Worm (Caenorhabditis elegans) whole organism, mixed stage, embryonic: ENCODE data around the gene mpz-6.

Experiments used
- M03D4.4 ChIP-seq: sonication (generic microtip); optimal IDR thresholded peaks from 2 replicates; lab custom pipeline; 2017; ENCODE audit warnings: mild to moderate bottlenecking, missing genetic modification characterization, missing compliant biosample characterization
- bed-3 ChIP-seq: fragments of 200-800 bp; sonication (Bioruptor generic); optimal IDR thresholded peaks from 3 replicates; lab custom pipeline; 2018; ENCODE audit warnings: mild to moderate bottlenecking, missing genetic modification characterization, moderate library complexity, missing compliant biosample characterization
- blmp-1 ChIP-seq: fragments of 150-350 bp; optimal IDR thresholded peaks from 2 replicates; lab custom pipeline; 2014; ENCODE audit warnings: missing biosample characterization, missing genetic modification characterization
- ceh-39 ChIP-seq: fragments of 150-350 bp; optimal IDR thresholded peaks from 2 replicates; lab custom pipeline; 2014; ENCODE audit warnings: missing biosample characterization, missing genetic modification characterization
- ceh-43 ChIP-seq: fragments of 200-800 bp; sonication (Bioruptor generic); optimal IDR thresholded peaks from 2 replicates; lab custom pipeline; 2018; ENCODE audit warnings: mild to moderate bottlenecking, missing genetic modification characterization, moderate library complexity, missing compliant biosample characterization
- ceh-83 ChIP-seq: fragments of 200-800 bp; sonication (Bioruptor generic); optimal IDR thresholded peaks from 2 replicates; lab custom pipeline; 2018; ENCODE audit warnings: mild to moderate bottlenecking, missing genetic modification characterization, missing compliant biosample characterization
- ces-1 ChIP-seq: fragments of 150-350 bp; optimal IDR thresholded peaks from 2 replicates; lab custom pipeline; 2014; ENCODE audit warnings: missing biosample characterization, missing genetic modification reagents, missing genetic modification characterization
- cnd-1 ChIP-seq: fragments of 200-800 bp; sonication (Bioruptor generic); optimal IDR thresholded peaks from 2 replicates; lab custom pipeline; 2018; ENCODE audit warnings: mild to moderate bottlenecking, missing genetic modification characterization, missing compliant biosample characterization
- drap-1 ChIP-seq: fragments of 200-800 bp; sonication (Bioruptor generic); optimal IDR thresholded peaks from 3 replicates; lab custom pipeline; 2018; ENCODE audit warnings: mild to moderate bottlenecking, missing genetic modification characterization, missing compliant biosample characterization
- elt-1 ChIP-seq: sonication (generic microtip); optimal IDR thresholded peaks from 2 replicates; lab custom pipeline; 2017; ENCODE audit warnings: missing genetic modification characterization, mild to moderate bottlenecking, missing compliant biosample characterization, antibody characterized with exemption, moderate library complexity, borderline replicate concordance; ENCODE audit not compliant: insufficient read depth
- flh-1 ChIP-seq: fragments of 200-800 bp; sonication (Bioruptor generic); optimal IDR thresholded peaks from 2 replicates; lab custom pipeline; 2018; ENCODE audit warnings: mild to moderate bottlenecking, missing genetic modification characterization, moderate library complexity, missing compliant biosample characterization
- ham-2 ChIP-seq: fragments of 200-800 bp; sonication (Bioruptor generic); optimal IDR thresholded peaks from 2 replicates; lab custom pipeline; 2018; ENCODE audit warnings: mild to moderate bottlenecking, missing genetic modification characterization, missing compliant biosample characterization
- hlh-1 ChIP-seq: fragments of 150-350 bp; optimal IDR thresholded peaks from 2 replicates; lab custom pipeline; 2014; ENCODE audit warnings: missing biosample characterization, missing genetic modification reagents, missing genetic modification characterization
- lin-13 ChIP-seq: fragments of 150-350 bp; optimal IDR thresholded peaks from 2 replicates; lab custom pipeline; 2014; ENCODE audit warnings: missing biosample characterization, missing genetic modification characterization
- lin-32 ChIP-seq: fragments of 200-800 bp; sonication (Bioruptor generic); optimal IDR thresholded peaks from 2 replicates; lab custom pipeline; 2018; ENCODE audit warnings: mild to moderate bottlenecking, missing genetic modification characterization, missing compliant biosample characterization
- lsy-2 ChIP-seq: fragments of 150-350 bp; optimal IDR thresholded peaks from 2 replicates; lab custom pipeline; 2014; ENCODE audit warnings: missing biosample characterization, missing genetic modification characterization
- mab-5 ChIP-seq: fragments of 150-350 bp; optimal IDR thresholded peaks from 2 replicates; lab custom pipeline; 2014; ENCODE audit warnings: missing biosample characterization, missing genetic modification characterization
- mep-1 ChIP-seq: fragments of 150-350 bp; optimal IDR thresholded peaks from 2 replicates; lab custom pipeline; 2017; ENCODE audit warnings: missing biosample characterization, missing genetic modification reagents, missing genetic modification characterization, inconsistent platforms
- mls-2 ChIP-seq: sonication (generic microtip); optimal IDR thresholded peaks from 2 replicates; lab custom pipeline; 2016; ENCODE audit warnings: mild to moderate bottlenecking, missing genetic modification characterization, moderate library complexity, missing compliant biosample characterization
- nhr-12 ChIP-seq: fragments of 150-350 bp; optimal IDR thresholded peaks from 2 replicates; lab custom pipeline; 2014; ENCODE audit warnings: missing biosample characterization, missing genetic modification characterization
- nhr-2 ChIP-seq: fragments of 150-350 bp; optimal IDR thresholded peaks from 2 replicates; lab custom pipeline; 2014; ENCODE audit warnings: missing biosample characterization, missing genetic modification characterization
- nhr-237 ChIP-seq: fragments of 150-350 bp; optimal IDR thresholded peaks from 2 replicates; lab custom pipeline; 2014; ENCODE audit warnings: missing biosample characterization, missing genetic modification characterization
- nhr-28 ChIP-seq: fragments of 150-350 bp; optimal IDR thresholded peaks from 2 replicates; lab custom pipeline; 2014; ENCODE audit warnings: missing biosample characterization, missing genetic modification characterization
- nhr-76 ChIP-seq: sonication (generic microtip); optimal IDR thresholded peaks from 2 replicates; lab custom pipeline; 2017; ENCODE audit warnings: missing biosample characterization, missing genetic modification characterization
- pha-4 ChIP-seq: fragments of 150-350 bp; optimal IDR thresholded peaks from 2 replicates; lab custom pipeline; 2018; ENCODE audit warnings: missing biosample characterization, missing genetic modification reagents, missing genetic modification characterization
- sem-2 ChIP-seq: fragments of 200-800 bp; sonication (Bioruptor generic); optimal IDR thresholded peaks from 2 replicates; lab custom pipeline; 2018; ENCODE audit warnings: mild to moderate bottlenecking, missing genetic modification characterization, missing compliant biosample characterization
- snpc-4 ChIP-seq: fragments of 150-350 bp; optimal IDR thresholded peaks from 2 replicates; lab custom pipeline; 2014; ENCODE audit warnings: missing biosample characterization, missing genetic modification characterization
- sptf-1 ChIP-seq: sonication (generic microtip); optimal IDR thresholded peaks from 2 replicates; lab custom pipeline; 2017; ENCODE audit warnings: mild to moderate bottlenecking, missing genetic modification characterization, moderate library complexity, missing compliant biosample characterization
- tbx-8 ChIP-seq: fragments of 200-800 bp; sonication (Bioruptor generic); optimal IDR thresholded peaks from 2 replicates; lab custom pipeline; 2018; ENCODE audit warnings: mild to moderate bottlenecking, missing genetic modification characterization, moderate library complexity, missing compliant biosample characterization
- unc-120 ChIP-seq: sonication (generic microtip); optimal IDR thresholded peaks from 2 replicates; lab custom pipeline; 2017; ENCODE audit warnings: missing genetic modification characterization, missing compliant biosample characterization; ENCODE audit not compliant: poor library complexity, severe bottlenecking
- unc-39 ChIP-seq: fragments of 150-350 bp; optimal IDR thresholded peaks from 2 replicates; lab custom pipeline; 2014; ENCODE audit warnings: missing biosample characterization, missing genetic modification characterization
- unc-62 ChIP-seq: fragments of 150-350 bp; optimal IDR thresholded peaks from 2 replicates; lab custom pipeline; 2014; ENCODE audit warnings: missing biosample characterization, missing genetic modification reagents, missing genetic modification characterization
- zip-8 ChIP-seq: fragments of 150-350 bp; optimal IDR thresholded peaks from 2 replicates; lab custom pipeline; 2014; ENCODE audit warnings: missing biosample characterization, missing genetic modification characterization
- ztf-11 ChIP-seq: fragments of 150-350 bp; optimal IDR thresholded peaks from 2 replicates; lab custom pipeline; 2014; ENCODE audit warnings: missing biosample characterization, missing genetic modification characterization

The mpz-6 gene

DNA sequence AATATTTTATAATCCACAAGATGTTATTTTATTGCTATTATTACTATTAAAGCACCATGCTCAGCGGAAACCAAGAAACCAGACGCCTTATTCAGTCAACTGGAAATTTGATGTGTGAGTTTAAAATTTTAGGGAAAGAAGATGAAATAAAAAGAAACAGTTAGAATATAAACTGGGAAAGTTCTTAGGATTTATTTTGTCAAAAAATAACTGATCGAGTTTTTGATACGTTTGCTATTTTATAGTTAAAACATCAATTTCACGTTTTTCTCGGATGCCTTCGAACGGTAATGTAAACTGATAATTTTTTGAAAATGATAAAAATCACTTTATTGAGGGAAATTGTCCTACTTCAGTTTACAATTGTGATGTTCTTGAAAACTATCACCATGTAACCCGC is 34.5 kb downstream of the mpz-6 start, which contains the start of gene C06C3.3:
TSS of gene C06C3.3 (minus strand) at position 101 of the 400 bp plus-strand sequence.
- TF ChIP-seq unc-62 (GFP tag; lab: Kevin White, UChicago) (no peak), drap-1 (GFP tag; lab: Kevin White, UChicago) (no peak), unc-120 (tag; lab: Kevin White, UChicago) (no peak), nhr-2 (tag; lab: Kevin White, UChicago) (no peak), sem-2 (GFP tag; lab: Kevin White, UChicago) (no peak), elt-1 (no peak), lin-13 (tag; lab: Kevin White, UChicago) (no peak), hlh-1 (tag; lab: Kevin White, UChicago) (no peak), mep-1 (tag; lab: Kevin White, UChicago) (no peak), M03D4.4 (no peak), nhr-28 (no peak), mab-5 (no peak), tbx-8 (GFP tag; lab: Kevin White, UChicago) (no peak)

DNA sequence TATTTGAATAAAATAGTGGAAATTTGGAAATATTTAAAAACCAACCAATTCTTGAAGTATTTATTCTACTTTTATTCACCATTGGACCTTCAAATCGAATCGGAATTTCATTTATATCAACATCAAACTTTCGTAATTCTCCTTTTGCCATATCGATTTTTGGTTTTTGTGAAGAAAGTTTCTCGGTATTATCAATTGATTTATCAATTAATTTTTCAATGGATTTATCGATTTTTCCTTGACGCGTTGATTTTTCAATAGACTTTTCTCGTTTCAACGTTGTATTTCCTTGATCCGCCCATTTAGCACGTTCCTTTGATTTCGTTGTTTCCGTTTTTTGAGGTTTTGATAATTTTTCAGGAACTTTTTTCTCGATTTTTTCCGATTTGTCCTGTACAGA is 37.5 kb downstream of the mpz-6 start:
- no peak for TF ChIP-seq unc-62 (GFP tag; lab: Kevin White, UChicago)
- no peak for TF ChIP-seq M03D4.4
- TF ChIP-seq bed-3 (GFP tag; lab: Kevin White, UChicago): no peak
- TF ChIP-seq zip-8: no peak
- no peak for TF ChIP-seq lsy-2
- TF ChIP-seq lin-13 (tag; lab: Kevin White, UChicago): no peak
- no peak for TF ChIP-seq mab-5
- no peak for TF ChIP-seq nhr-76 (tag; lab: Kevin White, UChicago)
- TF ChIP-seq mep-1 (tag; lab: Kevin White, UChicago): no peak
- TF ChIP-seq snpc-4 (tag; lab: Kevin White, UChicago): no peak
- TF ChIP-seq nhr-12: no peak
- TF ChIP-seq nhr-28: no peak

DNA sequence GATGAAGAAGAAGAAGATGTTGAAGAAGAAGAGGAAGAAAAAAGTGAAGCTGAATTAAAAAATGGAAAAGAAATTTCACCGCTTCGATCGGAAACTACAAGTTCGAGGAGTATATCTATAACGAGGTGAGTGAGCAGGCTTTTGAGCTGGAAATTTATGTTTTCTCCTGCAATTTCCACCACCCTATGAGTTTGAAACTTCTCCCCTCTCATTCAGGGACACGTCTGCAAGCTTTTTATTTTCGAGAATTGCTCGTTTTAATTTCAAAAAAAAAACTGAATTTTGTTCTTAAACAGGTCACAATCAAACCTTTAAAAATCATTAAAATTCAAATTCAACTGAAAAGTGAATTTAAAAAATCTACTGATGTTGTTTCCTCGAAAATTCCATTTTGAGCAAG is 44.7 kb downstream of the mpz-6 start:
- TF ChIP-seq snpc-4 (tag; lab: Kevin White, UChicago) (no peak), elt-1 (no peak), ham-2 (GFP tag; lab: Kevin White, UChicago) (no peak), ceh-83 (GFP tag; lab: Kevin White, UChicago) (no peak), unc-39 (tag; lab: Kevin White, UChicago) (no peak), M03D4.4 (no peak), nhr-237 (tag; lab: Kevin White, UChicago) (no peak), nhr-76 (tag; lab: Kevin White, UChicago) (no peak), sem-2 (GFP tag; lab: Kevin White, UChicago) (no peak), flh-1 (no peak), zip-8 (no peak), nhr-12 (no peak)

DNA sequence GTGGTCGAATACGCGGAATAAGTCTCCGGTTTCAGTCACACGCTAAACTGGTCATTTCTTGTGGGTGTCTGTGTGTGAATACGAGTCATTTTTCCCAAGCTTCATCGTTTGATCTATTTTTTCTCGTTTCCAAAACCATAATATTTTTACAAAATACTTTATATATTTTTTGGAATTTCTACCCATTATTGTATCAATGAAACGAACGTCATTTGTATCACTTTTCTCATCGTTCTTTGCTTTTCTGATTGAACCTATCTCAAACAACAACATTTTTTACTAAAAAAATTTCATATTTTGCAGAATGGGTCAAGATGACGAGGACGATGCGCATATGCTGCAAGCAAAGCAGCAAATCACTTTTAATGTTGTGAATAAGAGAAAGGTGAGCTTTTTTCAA is 48.7 kb downstream of the mpz-6 start, which contains the start of gene mel-11:
TSS of gene mel-11 (plus strand) at position 301 of the 400 bp plus-strand sequence.
- TF ChIP-seq snpc-4 (tag; lab: Kevin White, UChicago): no peak
- TF ChIP-seq sem-2 (GFP tag; lab: Kevin White, UChicago): no peak
- TF ChIP-seq bed-3 (GFP tag; lab: Kevin White, UChicago): no peak
- TF ChIP-seq unc-62 (GFP tag; lab: Kevin White, UChicago): no peak
- no peak for TF ChIP-seq ceh-83 (GFP tag; lab: Kevin White, UChicago)
- TF ChIP-seq drap-1 (GFP tag; lab: Kevin White, UChicago): no peak
- no peak for TF ChIP-seq ham-2 (GFP tag; lab: Kevin White, UChicago)
- TF ChIP-seq unc-120 (tag; lab: Kevin White, UChicago): no peak
- no peak for TF ChIP-seq sptf-1 (tag; lab: Kevin White, UChicago)
- no peak for TF ChIP-seq mep-1 (tag; lab: Kevin White, UChicago)
- TF ChIP-seq ztf-11 (tag; lab: Kevin White, UChicago): no peak
- TF ChIP-seq ces-1 (GFP tag; lab: Kevin White, UChicago): no peak
- no peak for TF ChIP-seq unc-39 (tag; lab: Kevin White, UChicago)
- no peak for TF ChIP-seq zip-8
- TF ChIP-seq ceh-43 (GFP tag; lab: Kevin White, UChicago): no peak
- no peak for TF ChIP-seq pha-4 (tag; lab: Kevin White, UChicago)
- TF ChIP-seq mab-5: no peak

DNA sequence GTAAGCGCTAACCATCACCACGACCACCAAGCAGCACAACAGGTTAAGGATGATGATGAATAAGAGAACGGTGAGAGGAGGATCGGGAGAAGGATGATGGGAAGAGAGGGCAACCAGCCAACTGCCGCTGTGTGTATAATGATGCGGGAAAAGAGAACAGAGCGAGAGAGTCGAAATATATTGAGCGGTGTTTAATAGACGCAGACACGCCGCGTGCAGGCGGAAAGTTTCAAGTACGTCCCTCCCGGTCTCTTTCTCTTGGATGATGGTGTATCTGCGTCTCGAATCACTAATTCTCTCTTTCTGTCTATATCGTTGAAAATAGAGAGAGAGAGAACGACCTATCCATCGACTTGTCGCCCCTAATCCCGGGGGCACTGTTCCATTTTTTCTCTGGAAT is 50.2 kb downstream of the mpz-6 start:
- TF ChIP-seq ztf-11 (tag; lab: Kevin White, UChicago) (peak; percentile 59), mls-2 (tag; lab: Kevin White, UChicago) (peak; percentile 54), sem-2 (GFP tag; lab: Kevin White, UChicago) (no peak), lsy-2 (peak; percentile 11), nhr-237 (tag; lab: Kevin White, UChicago) (peak; percentile 7), ces-1 (GFP tag; lab: Kevin White, UChicago) (peak; percentile 57), mep-1 (tag; lab: Kevin White, UChicago) (peak; percentile 9), flh-1 (no peak), pha-4 (tag; lab: Kevin White, UChicago) (peak; percentile 82), snpc-4 (tag; lab: Kevin White, UChicago) (no peak), nhr-76 (tag; lab: Kevin White, UChicago) (no peak), tbx-8 (GFP tag; lab: Kevin White, UChicago) (no peak), lin-32 (GFP tag; lab: Kevin White, UChicago) (no peak), nhr-12 (no peak), unc-62 (GFP tag; lab: Kevin White, UChicago) (peak; percentile 53), lin-13 (tag; lab: Kevin White, UChicago) (peak; percentile 43), ceh-83 (GFP tag; lab: Kevin White, UChicago) (no peak), mab-5 (no peak), blmp-1 (tag; lab: Kevin White, UChicago) (no peak), M03D4.4 (peak; percentile 1), ceh-43 (GFP tag; lab: Kevin White, UChicago) (no peak), ham-2 (GFP tag; lab: Kevin White, UChicago) (peak; percentile 79), ceh-39 (no peak), hlh-1 (tag; lab: Kevin White, UChicago) (peak; percentile 83), sptf-1 (tag; lab: Kevin White, UChicago) (peak; percentile 33), unc-120 (tag; lab: Kevin White, UChicago) (peak; percentile 16), nhr-28 (no peak), nhr-2 (tag; lab: Kevin White, UChicago) (no peak), cnd-1 (tag; lab: Kevin White, UChicago) (peak; percentile 26)
- TF ChIP-seq, all 35 proteins: peak for 15
